Worm (Caenorhabditis elegans) whole organism, young adult: ENCODE data around the gene ZK353.3.

Experiments
- ama-1 ChIP-seq, 3 experiments: fragments of 150-350 bp in 1 of 3; sonication (generic microtip) in 2 of 3; optimal IDR thresholded peaks; 2 replicates each; lab custom pipeline; 2014 to 2018; ENCODE audit warnings: missing biosample characterization in 2 of 3, missing genetic modification characterization in 2 of 3, missing genetic modification reagents in 2 of 3
- hrde-1 ChIP-seq: sonication (generic microtip); optimal IDR thresholded peaks from 2 replicates; lab custom pipeline; 2016; ENCODE audit warnings: missing genetic modification characterization, mild to moderate bottlenecking, missing compliant biosample characterization, moderate library complexity, missing genotype, missing genetic modification reagents, borderline replicate concordance

DNA sequence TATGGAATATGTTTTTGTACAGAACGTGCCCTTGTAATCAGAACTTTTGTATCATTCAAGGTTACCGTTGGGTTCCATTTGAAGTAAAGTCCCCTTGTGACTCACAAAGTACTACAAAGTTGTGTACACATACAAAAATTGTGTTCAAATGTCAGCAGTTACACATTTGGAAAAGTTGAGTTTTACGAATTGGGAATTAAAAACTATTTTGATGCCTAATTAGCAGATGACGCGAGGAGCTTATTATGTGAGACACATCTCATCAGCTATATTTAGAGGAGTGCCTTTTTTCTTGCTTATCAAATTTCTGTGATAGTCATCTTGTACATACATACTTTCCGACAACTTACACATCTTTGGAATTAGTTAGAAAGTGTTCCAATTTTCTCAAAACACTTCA is 17.7 kb downstream of the ZK353.3 start:
- TF ChIP-seq ama-1 (optimal IDR thresholded peaks at IDR 0.05; lab: Kevin White, UChicago) (no peak), ama-1 (GFP tag; optimal IDR thresholded peaks at IDR 0.05; lab: Kevin White, UChicago) (no peak), hrde-1 (tag; lab: Kevin White, UChicago) (no peak)
